Worm (Caenorhabditis elegans): Measurements from ENCODE around the gene F53H4.4.

The F53H4.4 gene

DNA sequence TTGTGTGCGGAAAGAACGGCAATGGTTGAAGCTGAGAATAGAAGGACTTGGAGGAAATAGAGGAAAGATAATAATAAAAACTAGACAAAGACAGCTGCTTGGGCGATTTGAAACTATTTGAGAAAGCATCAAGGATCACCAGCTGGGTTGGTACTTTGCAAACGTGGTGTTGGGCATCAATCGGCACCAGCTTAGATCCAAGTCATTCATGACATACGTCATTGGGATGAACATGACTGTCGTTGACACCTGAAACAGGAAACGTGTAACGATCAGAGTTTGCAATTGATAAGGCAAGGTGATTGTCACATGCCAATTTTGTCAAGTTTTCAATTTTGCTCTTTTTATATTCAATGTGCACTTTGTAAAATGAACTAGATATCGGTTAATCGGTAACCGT, 23.7 kb upstream of the F53H4.4 start (continued):
- no peak for TF ChIP-seq F39B2.1 (GFP tag; IDR thresholded peaks at IDR 0.05)
- TF ChIP-seq egrh-3 (GFP tag; IDR thresholded peaks at IDR 0.05), result no peak
- TF ChIP-seq nhr-80 (tag; optimal IDR thresholded peaks at IDR 0.05), result peak; percentile 98
- no peak for TF ChIP-seq pbrm-1 (GFP tag; IDR thresholded peaks at IDR 0.05)
- no peak for TF ChIP-seq K12H6.12 (tag; optimal IDR thresholded peaks at IDR 0.05)
- no peak for TF ChIP-seq F33H1.4 (GFP tag; IDR thresholded peaks at IDR 0.05)
- no peak for TF ChIP-seq akir-1 (GFP tag; optimal IDR thresholded peaks at IDR 0.05)
- 0 out of 2 replicates have a peak, but pooled peaks have one; percentile 22 for TF ChIP-seq egl-44 (GFP tag; IDR thresholded peaks at IDR 0.05)
- TF ChIP-seq cebp-1 (GFP tag; IDR thresholded peaks at IDR 0.05), result no peak
- TF ChIP-seq cebp-1 (tag; optimal IDR thresholded peaks at IDR 0.05), result peak; percentile 32
- no peak for TF ChIP-seq ztf-3 (GFP tag; optimal IDR thresholded peaks at IDR 0.05)
- TF ChIP-seq efl-1 (GFP tag; optimal IDR thresholded peaks at IDR 0.05), result no peak
- TF ChIP-seq lin-26 (GFP tag; IDR thresholded peaks at IDR 0.05), result no peak
- TF ChIP-seq ztf-25 (GFP tag; IDR thresholded peaks at IDR 0.05), result no peak
- TF ChIP-seq nfya-1 (tag; optimal IDR thresholded peaks at IDR 0.05; ENCODE audit: borderline replicate concordance, insufficient read depth), result no peak
- no peak for TF ChIP-seq sdz-38 (tag; optimal IDR thresholded peaks at IDR 0.05)
- TF ChIP-seq ceh-100 (GFP tag; IDR thresholded peaks at IDR 0.05), result no peak
- TF ChIP-seq gei-17 (GFP tag; optimal IDR thresholded peaks at IDR 0.05), result peak; percentile 25
- no peak for TF ChIP-seq xnd-1 (tag; optimal IDR thresholded peaks at IDR 0.05)
- TF ChIP-seq ama-1 (optimal IDR thresholded peaks at IDR 0.05), result no peak
- no peak for TF ChIP-seq ama-1 (GFP tag; optimal IDR thresholded peaks at IDR 0.05)
- TF ChIP-seq Y67H2A.10 (GFP tag; conservative IDR thresholded peaks at IDR 0.05), result no peak
- no peak for TF ChIP-seq athp-1 (tag; optimal IDR thresholded peaks at IDR 0.05)
- TF ChIP-seq madf-3 (GFP tag; IDR thresholded peaks at IDR 0.05), result no peak
- peak; percentile 11 for TF ChIP-seq unc-62 (GFP tag; optimal IDR thresholded peaks at IDR 0.05)
- peak; percentile 94 for TF ChIP-seq atf-7 (tag; optimal IDR thresholded peaks at IDR 0.05)
- no peak for TF ChIP-seq lin-54 (GFP tag; optimal IDR thresholded peaks at IDR 0.05)
- no peak for TF ChIP-seq mes-4 (tag; optimal IDR thresholded peaks at IDR 0.05)
- no peak for TF ChIP-seq aptf-3 (GFP tag; IDR thresholded peaks at IDR 0.05)
- TF ChIP-seq chd-7 (tag; optimal IDR thresholded peaks at IDR 0.05), result peak; percentile 25
- no peak for TF ChIP-seq let-526 (GFP tag; IDR thresholded peaks at IDR 0.05)
- TF ChIP-seq dpl-1 (GFP tag; optimal IDR thresholded peaks at IDR 0.05), result no peak
- no peak for TF ChIP-seq Y95B8A.8 (GFP tag; IDR thresholded peaks at IDR 0.05)
- TF ChIP-seq tbp1 (GFP tag; optimal IDR thresholded peaks at IDR 0.05), result peak; percentile 39

- no peak for TF ChIP-seq snpc-4 (GFP tag; optimal IDR thresholded peaks at IDR 0.05)
- peak in 3 of 4 experiments; percentile 22 to 84 (median 71) for TF ChIP-seq snpc-4 (tag; optimal IDR thresholded peaks at IDR 0.05)
- no peak for TF ChIP-seq sdz-38 (tag; optimal IDR thresholded peaks at IDR 0.05)
- TF ChIP-seq akir-1 (GFP tag; optimal IDR thresholded peaks at IDR 0.05), result no peak
- TF ChIP-seq let-526 (GFP tag; IDR thresholded peaks at IDR 0.05), result no peak
- TF ChIP-seq xnd-1 (tag; optimal IDR thresholded peaks at IDR 0.05), result no peak
These were observed 21.9 kb upstream of the F53H4.4 start for ce11 chrX:15844330-15844729.

DNA sequence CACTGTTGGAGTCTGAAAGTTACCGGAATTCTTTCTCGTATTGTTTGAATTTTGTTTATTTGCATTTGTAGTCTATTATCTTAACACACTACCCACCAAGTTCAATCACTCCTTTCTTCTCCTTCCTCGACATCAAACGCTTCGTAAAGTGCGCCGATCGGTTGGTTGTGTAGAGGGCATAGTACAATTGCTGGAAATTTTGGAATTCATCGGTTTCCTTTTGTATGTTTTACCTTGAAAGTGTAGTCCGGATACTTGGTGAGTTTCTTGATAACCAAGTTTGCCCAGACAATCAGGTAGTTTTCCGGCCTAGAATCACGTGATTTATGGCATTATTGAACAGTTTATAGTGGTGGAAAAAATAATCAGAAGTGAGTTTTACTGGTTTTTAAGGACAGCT, 19.6 kb upstream of the F53H4.4 start:
- TF ChIP-seq lin-35 (GFP tag; optimal IDR thresholded peaks at IDR 0.05), result no peak
- peak; percentile 33 for TF ChIP-seq nhr-80 (tag; optimal IDR thresholded peaks at IDR 0.05)
